Worm (Caenorhabditis elegans) whole organism, L4/young adult: ENCODE data around the gene C25A6.1.

Source experiments
- W03F9.2 ChIP-seq: fragments of 150-350 bp; optimal IDR thresholded peaks from 2 replicates; lab custom pipeline; 2014; ENCODE audit warnings: missing biosample characterization, missing genetic modification characterization
- dao-5 ChIP-seq: sonication (generic microtip); optimal IDR thresholded peaks from 2 replicates; lab custom pipeline; 2016; ENCODE audit warnings: missing genotype, missing genetic modification characterization, moderate library complexity, missing compliant biosample characterization
- him-1 ChIP-seq: sonication (generic microtip); optimal IDR thresholded peaks from 2 replicates; lab custom pipeline; 2016; ENCODE audit warnings: missing genotype, missing genetic modification reagents, missing genetic modification characterization, missing compliant biosample characterization

DNA sequence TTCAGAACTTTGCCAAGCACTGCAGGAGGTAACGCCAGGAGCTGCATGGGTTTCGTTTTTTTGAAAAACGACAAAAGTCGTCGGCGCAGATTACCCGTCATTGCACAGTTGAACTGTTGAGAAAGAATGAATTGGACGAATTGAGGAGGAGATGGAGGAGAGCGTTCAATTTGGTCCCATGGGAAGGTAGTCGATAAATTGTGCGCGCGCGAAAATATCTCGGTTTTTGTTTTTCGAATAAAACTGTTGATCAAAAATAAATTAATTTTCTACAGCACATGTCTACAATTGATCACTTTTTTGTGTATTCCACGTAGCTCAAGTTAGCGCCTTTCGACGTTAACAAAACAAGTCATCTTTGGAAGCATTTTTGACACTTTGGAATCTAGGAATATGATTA is 11.6 kb downstream of the C25A6.1 start, which contains the start of gene F08F3.6:
- TF ChIP-seq W03F9.2 (tag; lab: Kevin White, UChicago) (no peak), him-1 (tag; lab: Kevin White, UChicago) (no peak), dao-5 (tag; lab: Kevin White, UChicago) (no peak)
